Worm (Caenorhabditis elegans) whole organism, L3 larva: ENCODE measurements around the gene Y47D3A.14.

Experiments
- ama-1 ChIP-seq: fragments of 150-350 bp; optimal IDR thresholded peaks from 2 replicates; lab custom pipeline; 2018
- elt-1 ChIP-seq: fragments of 150-350 bp; optimal IDR thresholded peaks from 2 replicates; lab custom pipeline; 2014; ENCODE audit warnings: missing biosample characterization, missing genetic modification characterization
- lin-15B ChIP-seq: fragments of 150-350 bp; optimal IDR thresholded peaks from 2 replicates; lab custom pipeline; 2014; ENCODE audit warnings: missing biosample characterization, missing genetic modification characterization
- lin-39 ChIP-seq: fragments of 150-350 bp; optimal IDR thresholded peaks from 2 replicates; lab custom pipeline; 2018; ENCODE audit warnings: missing biosample characterization, missing genetic modification reagents, missing genetic modification characterization
- nhr-237 ChIP-seq: fragments of 150-350 bp; optimal IDR thresholded peaks from 2 replicates; lab custom pipeline; 2014; ENCODE audit warnings: missing biosample characterization, missing genetic modification characterization
- snpc-4 ChIP-seq: fragments of 150-350 bp; optimal IDR thresholded peaks from 2 replicates; lab custom pipeline; 2014; ENCODE audit warnings: missing biosample characterization, missing genetic modification characterization

- TF ChIP-seq lin-15B (tag; lab: Kevin White, UChicago) = no peak
- TF ChIP-seq elt-1 (tag; lab: Kevin White, UChicago) = no peak
- no peak for TF ChIP-seq ama-1 (lab: Kevin White, UChicago)
- TF ChIP-seq nhr-237 (tag; lab: Kevin White, UChicago) = no peak
- TF ChIP-seq lin-39 (tag; lab: Kevin White, UChicago) = no peak
- TF ChIP-seq snpc-4 (tag; lab: Kevin White, UChicago) = no peak
Measured at ce11 chrIII:11195553-11195952, 41.1 kb downstream of the Y47D3A.14 start.
